Worm (Caenorhabditis elegans): Measurements from ENCODE around the gene fbxb-92.

DNA sequence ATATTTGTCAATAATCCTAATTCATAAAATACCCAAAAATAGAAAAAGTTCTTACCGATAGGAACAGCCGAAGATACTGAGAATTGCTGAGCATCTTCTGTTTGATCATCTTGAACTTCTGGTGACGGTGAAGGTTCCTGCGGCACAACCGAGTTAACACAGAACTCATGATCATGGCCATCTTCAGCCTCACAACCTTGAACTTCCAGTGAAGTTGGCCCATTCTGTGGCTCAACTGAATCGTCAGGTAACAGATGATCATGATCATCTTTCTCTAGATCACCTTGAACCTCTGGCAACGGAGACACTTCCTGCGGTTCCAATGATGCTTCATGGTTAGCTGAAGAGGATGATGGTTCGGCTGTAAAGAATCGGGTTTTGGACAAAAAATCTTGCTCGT lies 24.3 kb upstream of the fbxb-92 start:
- TF ChIP-seq nhr-76 (tag; optimal IDR thresholded peaks at IDR 0.05) (no peak), elt-3 (tag; optimal IDR thresholded peaks at IDR 0.05) (no peak), ztf-11 (tag; optimal IDR thresholded peaks at IDR 0.05) (no peak), nhr-12 (tag; optimal IDR thresholded peaks at IDR 0.05) (no peak), sptf-1 (tag; optimal IDR thresholded peaks at IDR 0.05) (no peak), lsy-2 (tag; optimal IDR thresholded peaks at IDR 0.05) (no peak), nhr-237 (tag; optimal IDR thresholded peaks at IDR 0.05) (no peak), unc-39 (tag; optimal IDR thresholded peaks at IDR 0.05) (no peak), blmp-1 (tag; optimal IDR thresholded peaks at IDR 0.05) (no peak), flh-1 (GFP tag; optimal IDR thresholded peaks at IDR 0.05) (no peak)
